Worm (Caenorhabditis elegans) whole organism, young adult: ENCODE data around the gene C06E2.5.
A peak's percentile ranks its signal among the peaks of the same experiment; 100 is the strongest.

Experiments
- B0261.1 ChIP-seq: sonication (generic microtip); optimal IDR thresholded peaks from 2 replicates; lab custom pipeline; 2016; ENCODE audit warnings: mild to moderate bottlenecking, missing genetic modification characterization, moderate library complexity, missing compliant biosample characterization
- C17E4.6 ChIP-seq: fragments of 200-800 bp; sonication (Bioruptor generic); IDR thresholded peaks from 2 replicates; pipeline ENCODE4 v1.3.6; 2022; ENCODE audit warnings: missing genetic modification reagents, missing genetic modification characterization, missing compliant biosample characterization
- D2030.7 ChIP-seq: fragments of 200-800 bp; sonication (Bioruptor generic); IDR thresholded peaks from 2 replicates; pipeline ENCODE4 v1.3.6; 2022; ENCODE audit warnings: missing genetic modification reagents, missing genetic modification characterization, missing compliant biosample characterization
- F37B4.10 ChIP-seq: fragments of 200-800 bp; sonication (Bioruptor generic); IDR thresholded peaks from 2 replicates; pipeline ENCODE4 v1.3.6; 2022; ENCODE audit warnings: missing genetic modification characterization, missing compliant biosample characterization
- F39B2.1 ChIP-seq: fragments of 200-800 bp; sonication (Bioruptor generic); IDR thresholded peaks from 2 replicates; pipeline ENCODE4 v1.3.6; 2022; ENCODE audit warnings: missing genetic modification reagents, missing genetic modification characterization, missing compliant biosample characterization
- F49E8.2 ChIP-seq: sonication (generic microtip); optimal IDR thresholded peaks from 3 replicates; lab custom pipeline; 2017; ENCODE audit warnings: missing genetic modification characterization, mild to moderate bottlenecking, missing compliant biosample characterization, antibody characterized with exemption, moderate library complexity; ENCODE audit not compliant: insufficient read depth
- F57A8.1 ChIP-seq: fragments of 200-800 bp; sonication (Bioruptor generic); optimal IDR thresholded peaks from 2 replicates; lab custom pipeline; 2018; ENCODE audit warnings: mild to moderate bottlenecking, missing genetic modification characterization, moderate library complexity, missing compliant biosample characterization
- T07F8.4 ChIP-seq: sonication (generic microtip); optimal IDR thresholded peaks from 2 replicates; lab custom pipeline; 2016; ENCODE audit warnings: mild to moderate bottlenecking, missing genetic modification characterization, moderate library complexity, missing compliant biosample characterization
- Y56A3A.18 ChIP-seq: fragments of 200-800 bp; sonication (Bioruptor generic); IDR thresholded peaks from 2 replicates; pipeline ENCODE4 v1.3.6; 2022; ENCODE audit warnings: missing genetic modification reagents, missing genetic modification characterization, missing compliant biosample characterization
- ZK185.1 ChIP-seq: sonication (generic microtip); optimal IDR thresholded peaks from 2 replicates; lab custom pipeline; 2016; ENCODE audit warnings: mild to moderate bottlenecking, missing genetic modification characterization, missing compliant biosample characterization; ENCODE audit not compliant: poor library complexity, severe bottlenecking
- aptf-2 ChIP-seq: fragments of 200-800 bp; sonication (Bioruptor generic); conservative IDR thresholded peaks from 2 replicates; pipeline ENCODE4 v1.3.6; 2022; ENCODE audit warnings: missing genetic modification reagents, missing genetic modification characterization, missing compliant biosample characterization
- ccch-3 ChIP-seq: fragments of 200-800 bp; sonication (Bioruptor generic); optimal IDR thresholded peaks from 2 replicates; lab custom pipeline; 2018; ENCODE audit warnings: mild to moderate bottlenecking, missing genetic modification characterization, missing compliant biosample characterization
- cebp-1 ChIP-seq, 2 experiments: fragments of 200-800 bp in 1 of 2; sonication (Bioruptor generic) in 1 of 2; sonication (generic microtip) in 1 of 2; IDR thresholded peaks in 1 of 2; optimal IDR thresholded peaks in 1 of 2; 2 replicates each; pipeline versions ENCODE4 v1.3.6 to Lab custom; 2017 to 2022; ENCODE audit warnings: missing compliant biosample characterization in 2 of 2, missing genetic modification characterization in 2 of 2, mild to moderate bottlenecking in 1 of 2, missing genetic modification reagents in 1 of 2, moderate library complexity in 1 of 2
- ceh-27 ChIP-seq: fragments of 200-800 bp; sonication (Bioruptor generic); optimal IDR thresholded peaks from 2 replicates; lab custom pipeline; 2018; ENCODE audit warnings: mild to moderate bottlenecking, missing genetic modification characterization, moderate library complexity, missing compliant biosample characterization
- ceh-58 ChIP-seq: fragments of 200-800 bp; sonication (Bioruptor generic); IDR thresholded peaks from 2 replicates; pipeline ENCODE4 v1.3.6; 2022; ENCODE audit warnings: missing genetic modification characterization, missing compliant biosample characterization
- ceh-79 ChIP-seq: sonication (generic microtip); optimal IDR thresholded peaks from 2 replicates; lab custom pipeline; 2017; ENCODE audit warnings: mild to moderate bottlenecking, missing genetic modification characterization, missing compliant biosample characterization
- ceh-91 ChIP-seq: fragments of 200-800 bp; sonication (Bioruptor generic); IDR thresholded peaks from 2 replicates; pipeline ENCODE4 v1.3.6; 2022; ENCODE audit warnings: missing genetic modification reagents, missing genetic modification characterization, missing compliant biosample characterization
- dpff-1 ChIP-seq: sonication (generic microtip); optimal IDR thresholded peaks from 2 replicates; lab custom pipeline; 2017; ENCODE audit warnings: mild to moderate bottlenecking, missing genetic modification characterization, missing compliant biosample characterization
- egl-18 ChIP-seq: fragments of 200-800 bp; sonication (Bioruptor generic); IDR thresholded peaks from 2 replicates; pipeline ENCODE4 v1.3.6; 2022; ENCODE audit warnings: missing genetic modification reagents, missing genetic modification characterization, missing compliant biosample characterization
- egl-44 ChIP-seq: fragments of 200-800 bp; sonication (Bioruptor generic); IDR thresholded peaks from 2 replicates; pipeline ENCODE4 v1.3.6; 2022; ENCODE audit warnings: missing genetic modification reagents, missing genetic modification characterization, missing compliant biosample characterization
- ets-4 ChIP-seq: fragments of 200-800 bp; sonication (Bioruptor generic); optimal IDR thresholded peaks from 2 replicates; lab custom pipeline; 2018; ENCODE audit warnings: mild to moderate bottlenecking, missing genetic modification characterization, missing compliant biosample characterization
- hlh-26 ChIP-seq: fragments of 200-800 bp; sonication (Bioruptor generic); conservative IDR thresholded peaks from 2 replicates; pipeline ENCODE4 v1.3.6; 2022; ENCODE audit warnings: missing genetic modification reagents, missing genetic modification characterization, missing compliant biosample characterization
- hsf-1 ChIP-seq: fragments of 200-800 bp; sonication (Bioruptor generic); IDR thresholded peaks from 2 replicates; pipeline ENCODE4 v1.3.6; 2022; ENCODE audit warnings: missing genetic modification reagents, missing genetic modification characterization, missing compliant biosample characterization
- let-607 ChIP-seq, 2 experiments: fragments of 200-800 bp in 1 of 2; sonication (Bioruptor generic) in 1 of 2; sonication (generic microtip) in 1 of 2; optimal IDR thresholded peaks; 2 replicates each; lab custom pipeline; 2016 to 2018; ENCODE audit warnings: mild to moderate bottlenecking in 2 of 2, missing compliant biosample characterization in 2 of 2, missing genetic modification characterization in 2 of 2, moderate library complexity in 2 of 2, missing genotype in 1 of 2
- lin-26 ChIP-seq: fragments of 200-800 bp; sonication (Bioruptor generic); IDR thresholded peaks from 2 replicates; pipeline ENCODE4 v1.3.6; 2022; ENCODE audit warnings: missing genetic modification reagents, missing genetic modification characterization, missing compliant biosample characterization
- lir-1 ChIP-seq: fragments of 200-800 bp; sonication (Bioruptor generic); conservative IDR thresholded peaks from 2 replicates; pipeline ENCODE4 v1.3.6; 2022; ENCODE audit warnings: missing genetic modification reagents, missing genetic modification characterization, missing compliant biosample characterization
- lsl-1 ChIP-seq: fragments of 200-800 bp; sonication (Bioruptor generic); optimal IDR thresholded peaks from 2 replicates; lab custom pipeline; 2018; ENCODE audit warnings: mild to moderate bottlenecking, missing genetic modification characterization, moderate library complexity, missing compliant biosample characterization
- madf-3 ChIP-seq: fragments of 200-800 bp; sonication (Bioruptor generic); IDR thresholded peaks from 2 replicates; pipeline ENCODE4 v1.3.6; 2022; ENCODE audit warnings: missing genetic modification reagents, missing genetic modification characterization, missing compliant biosample characterization
- mel-28 ChIP-seq: sonication (generic microtip); optimal IDR thresholded peaks from 2 replicates; lab custom pipeline; 2016; ENCODE audit warnings: borderline replicate concordance, mild to moderate bottlenecking, missing genetic modification characterization, missing compliant biosample characterization
- nfyb-1 ChIP-seq: fragments of 200-800 bp; sonication (Bioruptor generic); IDR thresholded peaks from 2 replicates; pipeline ENCODE4 v1.3.6; 2022; ENCODE audit warnings: missing genetic modification reagents, missing genetic modification characterization, missing compliant biosample characterization
- nhr-179 ChIP-seq: sonication (generic microtip); optimal IDR thresholded peaks from 2 replicates; lab custom pipeline; 2016; ENCODE audit warnings: mild to moderate bottlenecking, missing genetic modification characterization, missing compliant biosample characterization
- nhr-27 ChIP-seq: fragments of 200-800 bp; sonication (Bioruptor generic); optimal IDR thresholded peaks from 2 replicates; lab custom pipeline; 2018; ENCODE audit warnings: mild to moderate bottlenecking, missing genetic modification characterization, moderate library complexity, missing compliant biosample characterization
- nhr-80 ChIP-seq: sonication (generic microtip); optimal IDR thresholded peaks from 2 replicates; lab custom pipeline; 2016; ENCODE audit warnings: missing genetic modification characterization, missing compliant biosample characterization
- nhr-90 ChIP-seq: sonication (generic microtip); optimal IDR thresholded peaks from 2 replicates; lab custom pipeline; 2016; ENCODE audit warnings: missing genotype, mild to moderate bottlenecking, missing genetic modification characterization, missing compliant biosample characterization
- pbrm-1 ChIP-seq: fragments of 200-800 bp; sonication (Bioruptor generic); IDR thresholded peaks from 2 replicates; pipeline ENCODE4 v1.3.6; 2022; ENCODE audit warnings: missing genetic modification reagents, missing genetic modification characterization, missing compliant biosample characterization
- rpc-1 ChIP-seq, 2 experiments: fragments of 150-350 bp in 1 of 2; sonication (generic microtip) in 1 of 2; optimal IDR thresholded peaks; 2 replicates each; lab custom pipeline; 2014 to 2018; ENCODE audit warnings: missing biosample characterization in 1 of 2, missing genetic modification characterization in 1 of 2, missing genetic modification reagents in 1 of 2, missing genotype in 1 of 2
- sdz-38 ChIP-seq: sonication (generic microtip); optimal IDR thresholded peaks from 2 replicates; lab custom pipeline; 2016; ENCODE audit warnings: missing genotype, missing genetic modification characterization, missing compliant biosample characterization
- sea-2 ChIP-seq: fragments of 200-800 bp; sonication (Bioruptor generic); IDR thresholded peaks from 2 replicates; pipeline ENCODE4 v1.3.6; 2022; ENCODE audit warnings: missing genetic modification characterization, missing compliant biosample characterization
- snpc-4 ChIP-seq, 5 experiments: fragments of 150-350 bp in 1 of 5; sonication (generic microtip) in 4 of 5; optimal IDR thresholded peaks; 2 replicates each; lab custom pipeline; 2014 to 2018; ENCODE audit warnings: missing genetic modification characterization in 5 of 5, missing biosample characterization in 3 of 5, antibody characterized with exemption in 2 of 5, mild to moderate bottlenecking in 2 of 5, missing compliant biosample characterization in 2 of 5, missing genotype in 2 of 5, moderate library complexity in 2 of 5, missing genetic modification reagents in 1 of 5
- sptf-2 ChIP-seq: fragments of 200-800 bp; sonication (Bioruptor generic); optimal IDR thresholded peaks from 2 replicates; lab custom pipeline; 2018; ENCODE audit warnings: mild to moderate bottlenecking, missing genetic modification characterization, missing compliant biosample characterization
- xnd-1 ChIP-seq: sonication (generic microtip); optimal IDR thresholded peaks from 2 replicates; lab custom pipeline; 2016; ENCODE audit warnings: missing genotype, missing genetic modification reagents, missing genetic modification characterization, missing compliant biosample characterization
- ztf-18 ChIP-seq: sonication (generic microtip); optimal IDR thresholded peaks from 2 replicates; lab custom pipeline; 2016; ENCODE audit warnings: missing genotype, mild to moderate bottlenecking, missing genetic modification characterization, missing compliant biosample characterization
- ztf-3 ChIP-seq: fragments of 200-800 bp; sonication (Bioruptor generic); optimal IDR thresholded peaks from 2 replicates; lab custom pipeline; 2018; ENCODE audit warnings: mild to moderate bottlenecking, missing genetic modification characterization, missing compliant biosample characterization

C06E2.5 gene

ce11 chrX:8817929-8818328 lies 39.8 kb downstream of the C06E2.5 start (continued):
- TF ChIP-seq egl-44 (GFP tag; lab: Robert Waterston, UW) (peak; percentile 76; the same call in 1 of the 2 replicates), rpc-1 (optimal IDR thresholded peaks at IDR 0.05; lab: Kevin White, UChicago) (peak; percentile 57), rpc-1 (tag; optimal IDR thresholded peaks at IDR 0.05; lab: Kevin White, UChicago) (peak; percentile 69), Y56A3A.18 (0 out of 2 replicates have a peak, but pooled peaks have one; percentile 20), snpc-4 (GFP tag; optimal IDR thresholded peaks at IDR 0.05; lab: Kevin White, UChicago) (peak; percentile 27), snpc-4 (tag; optimal IDR thresholded peaks at IDR 0.05; lab: Kevin White, UChicago) (no peak), T07F8.4 (tag; lab: Kevin White, UChicago) (peak; percentile 4), pbrm-1 (peak; percentile 32; the same call in 1 of the 2 replicates), ztf-18 (tag; lab: Kevin White, UChicago) (no peak), nhr-90 (peak; percentile 22), D2030.7 (GFP tag; lab: Robert Waterston, UW) (peak; percentile 31; the same call in 1 of the 2 replicates)

DNA sequence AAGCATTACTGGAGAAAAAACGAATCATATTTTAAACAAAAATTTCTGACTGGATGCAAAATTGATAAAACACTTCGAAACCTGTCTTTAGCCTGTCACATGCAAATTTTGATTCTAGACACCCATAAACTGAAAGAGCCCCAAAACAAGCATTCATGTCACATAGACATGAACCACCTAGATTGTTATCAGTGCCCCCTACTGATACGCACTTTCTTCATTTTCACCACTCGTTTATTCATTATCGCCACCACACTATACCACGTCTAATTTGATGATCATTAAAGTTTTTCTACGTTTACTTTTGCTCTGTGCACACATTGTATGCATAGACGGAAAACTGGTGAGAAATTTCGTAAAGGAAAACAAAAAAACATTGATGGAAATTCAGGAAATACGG lies 45.8 kb downstream of the C06E2.5 start, which contains the start of gene cnnm-2:
Gene cnnm-2, plus strand, starts transcription at position 190 of the 400 bp plus-strand sequence.
- TF ChIP-seq F37B4.10 (GFP tag; lab: Robert Waterston, UW) (no peak), nhr-80 (tag; lab: Kevin White, UChicago) (peak; percentile 84), nhr-27 (tag; lab: Kevin White, UChicago) (no peak), ets-4 (GFP tag; lab: Kevin White, UChicago) (no peak), egl-18 (GFP tag; lab: Robert Waterston, UW) (no peak), ceh-91 (GFP tag; lab: Robert Waterston, UW) (no peak), cebp-1 (GFP tag; IDR thresholded peaks at IDR 0.05; lab: Robert Waterston, UW) (no peak), cebp-1 (tag; optimal IDR thresholded peaks at IDR 0.05; lab: Kevin White, UChicago) (peak; percentile 16), let-607 (tag; optimal IDR thresholded peaks at IDR 0.05; lab: Kevin White, UChicago) (peak in 1 of 2 experiments; percentile 17), aptf-2 (no peak), F49E8.2 (tag; lab: Kevin White, UChicago) (no peak), sdz-38 (no peak), sptf-2 (GFP tag; lab: Kevin White, UChicago) (no peak), xnd-1 (no peak)

DNA sequence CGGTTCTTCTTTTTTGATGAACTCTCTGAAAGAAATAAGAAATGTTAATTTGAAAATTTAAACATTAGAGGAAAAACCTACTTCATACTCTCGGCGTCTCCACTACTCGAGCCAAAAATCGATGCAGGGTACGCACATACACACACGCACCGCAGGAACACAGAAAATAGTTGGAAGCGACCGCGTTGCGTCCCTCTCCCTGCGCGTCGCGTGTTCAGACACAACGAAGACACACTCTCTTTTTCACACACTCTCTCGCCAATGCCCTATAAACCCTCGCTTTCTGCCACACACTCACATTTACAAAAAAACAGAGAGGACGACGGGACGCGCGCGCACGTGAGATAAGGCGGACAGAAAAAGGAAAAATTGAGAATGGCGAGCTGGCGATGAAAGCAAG lies 46.8 kb downstream of the C06E2.5 start, which contains the start of gene R04E5.9:
Gene R04E5.9, minus strand, starts transcription at position 235 of the 400 bp plus-strand sequence.
- TF ChIP-seq ztf-18 (tag; lab: Kevin White, UChicago), result peak; percentile 62
- TF ChIP-seq C17E4.6, result no peak
- TF ChIP-seq ceh-79 (tag; lab: Kevin White, UChicago), result no peak
- no peak for TF ChIP-seq F39B2.1 (GFP tag; lab: Robert Waterston, UW)
- 0 out of 2 replicates have a peak, but pooled peaks have one; percentile 48 for TF ChIP-seq hlh-26 (GFP tag; lab: Robert Waterston, UW)
- TF ChIP-seq ceh-58, result no peak
- no peak for TF ChIP-seq sea-2 (GFP tag; lab: Robert Waterston, UW)
- no peak for TF ChIP-seq lsl-1 (GFP tag; lab: Kevin White, UChicago)
- peak; percentile 22 for TF ChIP-seq B0261.1 (tag; lab: Kevin White, UChicago)
- no peak for TF ChIP-seq ccch-3 (GFP tag; lab: Kevin White, UChicago)
- TF ChIP-seq madf-3, result peak; percentile 89
- peak; percentile 17 for TF ChIP-seq mel-28 (tag; lab: Kevin White, UChicago)
- TF ChIP-seq nfyb-1 (GFP tag; lab: Robert Waterston, UW), result peak; percentile 60; the same call in 1 of the 2 replicates
- TF ChIP-seq dpff-1 (tag; lab: Kevin White, UChicago), result no peak
- peak; percentile 66; the same call in 1 of the 2 replicates for TF ChIP-seq pbrm-1
- TF ChIP-seq ceh-27 (GFP tag; lab: Kevin White, UChicago), result peak; percentile 73
- no peak for TF ChIP-seq F57A8.1
- TF ChIP-seq lir-1 (GFP tag; lab: Robert Waterston, UW), result peak; percentile 65; the same call in 1 of the 2 replicates
- no peak for TF ChIP-seq hsf-1
- no peak for TF ChIP-seq ZK185.1 (tag; lab: Kevin White, UChicago)
- no peak for TF ChIP-seq ztf-3 (GFP tag; lab: Kevin White, UChicago)
- peak; percentile 17 for TF ChIP-seq nhr-179 (tag; lab: Kevin White, UChicago)
- TF ChIP-seq sptf-2 (GFP tag; lab: Kevin White, UChicago), result peak; percentile 1
- no peak for TF ChIP-seq sdz-38
- no peak for TF ChIP-seq lin-26 (GFP tag; lab: Robert Waterston, UW)
